Fruit fly (Drosophila melanogaster) whole organism, embryonic: ENCODE measurements around the gene Glut1.

Experiments
- Atf3 ChIP-seq: fragments of 200-800 bp; sonication (Bioruptor generic); optimal IDR thresholded peaks from 3 replicates; lab custom pipeline; 2016; ENCODE audit warnings: missing biosample characterization, missing genetic modification characterization
- CG1024 ChIP-seq: fragments of 200-800 bp; sonication (Bioruptor generic); IDR thresholded peaks from 2 replicates; pipeline ENCODE4 v1.3.6; 2022; ENCODE audit warnings: missing biosample characterization, missing genetic modification characterization
- CG10267 ChIP-seq: fragments of 200-800 bp; sonication (Bioruptor generic); optimal IDR thresholded peaks from 2 replicates; lab custom pipeline; 2018; ENCODE audit warnings: missing biosample characterization, mild to moderate bottlenecking, missing genetic modification characterization, moderate library complexity
- CG13296 ChIP-seq: fragments of 200-800 bp; sonication (Bioruptor generic); optimal IDR thresholded peaks from 3 replicates; lab custom pipeline; 2018; ENCODE audit warnings: missing biosample characterization, mild to moderate bottlenecking, missing genetic modification characterization
- CG1529 ChIP-seq: fragments of 200-800 bp; sonication (Bioruptor generic); optimal IDR thresholded peaks from 3 replicates; lab custom pipeline; 2018; ENCODE audit warnings: missing biosample characterization, missing genetic modification characterization
- CG15514 ChIP-seq: fragments of 200-800 bp; sonication (Bioruptor generic); optimal IDR thresholded peaks from 3 replicates; lab custom pipeline; 2017; ENCODE audit warnings: missing biosample characterization, missing genetic modification characterization, mild to moderate bottlenecking, moderate library complexity, missing genetic modification reagents
- CG1792 ChIP-seq: fragments of 200-800 bp; sonication (Bioruptor generic); optimal IDR thresholded peaks from 2 replicates; lab custom pipeline; 2016; ENCODE audit warnings: missing biosample characterization, missing genetic modification characterization
- CG30403 ChIP-seq: fragments of 200-800 bp; sonication (Bioruptor generic); optimal IDR thresholded peaks from 3 replicates; lab custom pipeline; 2016; ENCODE audit warnings: missing biosample characterization, missing genetic modification characterization
- CG31388 ChIP-seq: fragments of 200-800 bp; sonication (Bioruptor generic); optimal IDR thresholded peaks from 2 replicates; lab custom pipeline; 2016; ENCODE audit warnings: missing biosample characterization, missing genetic modification characterization
- CG32532 ChIP-seq: fragments of 200-800 bp; sonication (Bioruptor generic); IDR thresholded peaks from 2 replicates; pipeline ENCODE4 v1.3.6; 2022; ENCODE audit warnings: missing biosample characterization, missing genetic modification characterization
- CG32767 ChIP-seq: fragments of 200-800 bp; sonication (Bioruptor generic); IDR thresholded peaks from 2 replicates; pipeline ENCODE4 v1.3.6; 2022; ENCODE audit warnings: missing biosample characterization, missing genetic modification characterization
- CG6765 ChIP-seq: fragments of 200-800 bp; sonication (Bioruptor generic); optimal IDR thresholded peaks from 3 replicates; lab custom pipeline; 2017; ENCODE audit warnings: missing biosample characterization, mild to moderate bottlenecking, missing genetic modification characterization
- CG7372 ChIP-seq: fragments of 200-800 bp; sonication (Bioruptor generic); IDR thresholded peaks from 2 replicates; pipeline ENCODE4 v1.3.6; 2022; ENCODE audit warnings: missing biosample characterization, missing genetic modification characterization
- CG8290 ChIP-seq, 3 experiments: fragments of 200-800 bp; sonication (Bioruptor generic); optimal IDR thresholded peaks; 2 replicates each; lab custom pipeline; 2016 to 2019; ENCODE audit warnings: missing biosample characterization in 3 of 3, missing genetic modification characterization in 3 of 3, mild to moderate bottlenecking in 2 of 3, moderate library complexity in 1 of 3
- CG9797 ChIP-seq: fragments of 200-800 bp; sonication (Bioruptor generic); optimal IDR thresholded peaks from 3 replicates; lab custom pipeline; 2018; ENCODE audit warnings: missing biosample characterization, mild to moderate bottlenecking, missing genetic modification characterization
- CTCF ChIP-seq: fragments of 200-800 bp; sonication (Bioruptor generic); optimal IDR thresholded peaks from 2 replicates; lab custom pipeline; 2017; ENCODE audit warnings: missing biosample characterization, mild to moderate bottlenecking, missing genetic modification characterization, moderate library complexity
- D19B ChIP-seq: fragments of 200-800 bp; sonication (Bioruptor generic); optimal IDR thresholded peaks from 2 replicates; lab custom pipeline; 2017; ENCODE audit warnings: missing biosample characterization, mild to moderate bottlenecking, missing genetic modification characterization
- Ets97D ChIP-seq: fragments of 200-800 bp; sonication (Bioruptor generic); optimal IDR thresholded peaks from 3 replicates; lab custom pipeline; 2016; ENCODE audit warnings: missing biosample characterization, missing genetic modification characterization
- H2.0 ChIP-seq: fragments of 200-800 bp; sonication (Bioruptor generic); IDR thresholded peaks from 2 replicates; pipeline ENCODE4 v1.3.6; 2022; ENCODE audit warnings: missing biosample characterization, missing genetic modification characterization
- Hey ChIP-seq: fragments of 200-800 bp; sonication (Bioruptor generic); optimal IDR thresholded peaks from 3 replicates; lab custom pipeline; 2018; ENCODE audit warnings: missing biosample characterization, mild to moderate bottlenecking, missing genetic modification characterization
- Hr78 ChIP-seq, 2 experiments: fragments of 200-800 bp in 1 of 2; fragments of >200 bp in 1 of 2; sonication (Bioruptor generic) in 1 of 2; optimal IDR thresholded peaks; 2 replicates each; lab custom pipeline; 2017 to 2019; ENCODE audit warnings: missing biosample characterization in 2 of 2, missing genetic modification characterization in 2 of 2, mild to moderate bottlenecking in 1 of 2, moderate library complexity in 1 of 2
- MESR4 ChIP-seq: fragments of 200-800 bp; sonication (Bioruptor generic); optimal IDR thresholded peaks from 2 replicates; lab custom pipeline; 2018; ENCODE audit warnings: missing biosample characterization, mild to moderate bottlenecking, missing genetic modification characterization, moderate library complexity
- Mad ChIP-seq: fragments of 200-800 bp; sonication (Bioruptor generic); optimal IDR thresholded peaks from 2 replicates; lab custom pipeline; 2016; ENCODE audit warnings: missing biosample characterization, missing genetic modification characterization
- Meics ChIP-seq: fragments of 200-800 bp; sonication (Bioruptor generic); optimal IDR thresholded peaks from 2 replicates; lab custom pipeline; 2017; ENCODE audit warnings: missing biosample characterization, mild to moderate bottlenecking, missing genetic modification characterization
- Trl ChIP-seq, 3 experiments: fragments of >200 bp in 2 of 3; fragments of 200-800 bp in 1 of 3; sonication (Bioruptor generic) in 1 of 3; optimal IDR thresholded peaks; 2 replicates in 1 of 3; 3 replicates in 2 of 3; lab custom pipeline; 2016 to 2017; ENCODE audit warnings: missing biosample characterization in 1 of 3, missing genetic modification characterization in 1 of 3
- abd-A ChIP-seq: fragments of 200-800 bp; sonication (Bioruptor generic); optimal IDR thresholded peaks from 3 replicates; lab custom pipeline; 2019; ENCODE audit warnings: missing biosample characterization, mild to moderate bottlenecking, missing genetic modification characterization, moderate library complexity
- chinmo ChIP-seq: fragments of 200-800 bp; sonication (Bioruptor generic); IDR thresholded peaks from 4 replicates; pipeline ENCODE4 v1.3.6; 2022; ENCODE audit warnings: missing biosample characterization, missing genetic modification characterization; ENCODE audit not compliant: partially characterized antibody
- crol ChIP-seq: fragments of 200-800 bp; sonication (Bioruptor generic); IDR thresholded peaks from 2 replicates; pipeline ENCODE4 v1.3.6; 2022; ENCODE audit warnings: missing biosample characterization, missing genetic modification characterization
- gem ChIP-seq: fragments of 200-800 bp; sonication (Bioruptor generic); optimal IDR thresholded peaks from 2 replicates; lab custom pipeline; 2019; ENCODE audit warnings: missing biosample characterization, mild to moderate bottlenecking, missing genetic modification characterization, moderate library complexity
- lov ChIP-seq, 2 experiments: fragments of 200-800 bp in 1 of 2; fragments of >200 bp in 1 of 2; sonication (Bioruptor generic) in 1 of 2; IDR thresholded peaks in 1 of 2; optimal IDR thresholded peaks in 1 of 2; 2 replicates in 1 of 2; 3 replicates in 1 of 2; pipeline versions ENCODE4 v1.3.6 to Lab custom; 2017 to 2022; ENCODE audit warnings: missing biosample characterization in 1 of 2, missing genetic modification characterization in 1 of 2
- mirr ChIP-seq: fragments of 200-800 bp; sonication (Bioruptor generic); optimal IDR thresholded peaks from 3 replicates; lab custom pipeline; 2018; ENCODE audit warnings: missing biosample characterization, mild to moderate bottlenecking, missing genetic modification characterization
- nmo ChIP-seq: fragments of 200-800 bp; sonication (Bioruptor generic); optimal IDR thresholded peaks from 2 replicates; lab custom pipeline; 2018; ENCODE audit warnings: missing biosample characterization, mild to moderate bottlenecking, missing genetic modification characterization, moderate library complexity
- p53 ChIP-seq: fragments of 200-800 bp; sonication (Bioruptor generic); optimal IDR thresholded peaks from 2 replicates; lab custom pipeline; 2016; ENCODE audit warnings: missing biosample characterization, missing genetic modification characterization
- peb ChIP-seq: fragments of 200-800 bp; sonication (Bioruptor generic); IDR thresholded peaks from 2 replicates; pipeline ENCODE4 v1.3.6; 2022; ENCODE audit warnings: missing biosample characterization, missing genetic modification characterization
- sd ChIP-seq: fragments of 200-800 bp; sonication (Bioruptor generic); optimal IDR thresholded peaks from 3 replicates; lab custom pipeline; 2018; ENCODE audit warnings: missing biosample characterization, mild to moderate bottlenecking, missing genetic modification characterization, moderate library complexity
- seq ChIP-seq: fragments of 200-800 bp; sonication (Bioruptor generic); IDR thresholded peaks from 2 replicates; pipeline ENCODE4 v1.3.6; 2022; ENCODE audit warnings: missing biosample characterization, missing genetic modification characterization
- sr ChIP-seq: fragments of 200-800 bp; sonication (Bioruptor generic); IDR thresholded peaks from 3 replicates; pipeline ENCODE4 v1.3.6; 2022; ENCODE audit warnings: missing biosample characterization, missing genetic modification characterization
- ssp ChIP-seq: fragments of 200-800 bp; sonication (Bioruptor generic); IDR thresholded peaks from 2 replicates; pipeline ENCODE4 v1.3.6; 2022; ENCODE audit warnings: missing biosample characterization, missing genetic modification characterization
- twi ChIP-seq: fragments of 200-800 bp; optimal IDR thresholded peaks from 2 replicates; lab custom pipeline; 2019; ENCODE audit warnings: missing biosample characterization, mild to moderate bottlenecking, missing genetic modification characterization, moderate library complexity

Gene Glut1

DNA sequence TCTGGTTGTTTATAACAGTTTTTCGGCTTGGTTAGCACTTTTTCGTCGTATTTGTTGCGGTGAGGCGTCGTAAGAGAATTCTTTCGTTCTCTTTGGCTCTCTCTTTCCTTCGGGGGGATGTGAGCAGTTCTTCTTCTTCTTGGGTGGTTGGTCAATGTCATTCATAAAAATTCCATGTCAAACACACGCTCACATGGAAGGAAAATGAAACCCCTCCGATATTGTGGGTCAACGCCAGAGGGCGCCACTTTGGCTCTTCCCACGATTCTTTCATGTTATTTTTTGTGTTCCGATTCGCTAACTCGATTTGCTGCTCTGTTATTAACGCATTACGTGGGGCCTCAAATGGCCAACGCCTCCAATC, 31.0 kb upstream of the Glut1 start (continued):
- TF ChIP-seq sr (GFP tag; lab: Robert Waterston, UW) (0 out of 3 replicates have a peak, but pooled peaks have one; percentile 35), CG31388 (GFP tag; lab: Kevin White, UChicago) (no peak), ssp (GFP tag; lab: Robert Waterston, UW) (no peak), Hr78 (GFP tag; optimal IDR thresholded peaks at IDR 0.05; lab: Kevin White, UChicago) (peak in 1 of 2 experiments; percentile 51), twi (tag; lab: Kevin White, UChicago) (no peak), crol (GFP tag; lab: Robert Waterston, UW) (no peak), CG1792 (no peak), CG10267 (no peak), CG30403 (GFP tag; lab: Kevin White, UChicago) (no peak), Trl (optimal IDR thresholded peaks at IDR 0.05; lab: Kevin White, UChicago) (peak; percentile 50 to 54), Trl (GFP tag; optimal IDR thresholded peaks at IDR 0.05; lab: Kevin White, UChicago) (no peak), lov (optimal IDR thresholded peaks at IDR 0.05; lab: Kevin White, UChicago) (no peak), lov (GFP tag; IDR thresholded peaks at IDR 0.05; lab: Robert Waterston, UW) (0 out of 3 replicates have a peak, but pooled peaks have one; percentile 7), mirr (GFP tag; lab: Kevin White, UChicago) (peak; percentile 34), MESR4 (GFP tag; lab: Kevin White, UChicago) (no peak), CG13296 (no peak), Atf3 (no peak), sd (peak; percentile 83), seq (GFP tag; lab: Robert Waterston, UW) (peak; percentile 38; the same call in 1 of the 2 replicates), abd-A (tag; lab: Kevin White, UChicago) (peak; percentile 70), CG32767 (GFP tag; lab: Robert Waterston, UW) (no peak), H2.0 (GFP tag; lab: Robert Waterston, UW) (no peak), CG32532 (GFP tag; lab: Robert Waterston, UW) (peak; percentile 19; the same call in 1 of the 2 replicates), nmo (GFP tag; lab: Kevin White, UChicago) (no peak), CG9797 (no peak), Hey (tag; lab: Kevin White, UChicago) (no peak), CG8290 (GFP tag; optimal IDR thresholded peaks at IDR 0.05; lab: Kevin White, UChicago) (no peak), CG8290 (tag; optimal IDR thresholded peaks at IDR 0.05; lab: Kevin White, UChicago) (peak in 1 of 2 experiments; percentile 19), gem (tag; lab: Kevin White, UChicago) (no peak), peb (no peak), Meics (GFP tag; lab: Kevin White, UChicago) (no peak), CG1024 (GFP tag; lab: Robert Waterston, UW) (peak; percentile 41; the same call in 1 of the 2 replicates), Ets97D (GFP tag; lab: Kevin White, UChicago) (no peak), Mad (no peak)

DNA sequence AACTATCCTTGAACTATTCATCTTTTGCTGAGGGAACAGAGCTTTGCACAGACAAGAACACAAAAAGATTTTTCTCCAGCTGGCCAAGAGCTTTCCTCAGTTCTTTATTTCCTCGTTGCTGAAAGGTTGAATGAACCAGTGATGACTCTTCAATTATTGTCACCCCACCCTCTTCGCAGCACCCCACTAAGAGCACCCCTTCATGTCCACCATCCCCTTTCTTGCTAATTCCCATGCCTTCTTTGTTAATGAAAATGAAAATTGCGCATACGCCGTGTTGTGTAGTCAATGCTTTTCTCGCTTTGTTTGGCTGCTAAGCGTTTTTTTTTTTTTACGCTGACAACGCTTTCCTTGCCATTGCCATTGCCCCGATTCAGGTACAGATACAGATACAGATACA, 30.1 kb upstream of the Glut1 start:
- peak; percentile 12; the same call in 1 of the 2 replicates for TF ChIP-seq CG7372 (GFP tag; lab: Robert Waterston, UW)
- TF ChIP-seq p53 (GFP tag; lab: Kevin White, UChicago) = no peak
- TF ChIP-seq CG15514 = peak; percentile 20
- TF ChIP-seq CG6765 = no peak
- TF ChIP-seq CTCF = no peak
- no peak for TF ChIP-seq D19B (GFP tag; lab: Kevin White, UChicago)
- TF ChIP-seq CG1529 (GFP tag; lab: Kevin White, UChicago) = no peak
- TF ChIP-seq chinmo (GFP tag; lab: Robert Waterston, UW) = 0 out of 4 replicates have a peak, but pooled peaks have one; percentile 10
